Worm (Caenorhabditis elegans) whole organism, mixed stage, embryonic: ENCODE data around the gene ugt-3.

Experiments used
- blmp-1 ChIP-seq: fragments of 150-350 bp; optimal IDR thresholded peaks from 2 replicates; lab custom pipeline; 2014; ENCODE audit warnings: missing biosample characterization, missing genetic modification characterization
- elt-1 ChIP-seq: sonication (generic microtip); optimal IDR thresholded peaks from 2 replicates; lab custom pipeline; 2017; ENCODE audit warnings: missing genetic modification characterization, mild to moderate bottlenecking, missing compliant biosample characterization, antibody characterized with exemption, moderate library complexity, borderline replicate concordance; ENCODE audit not compliant: insufficient read depth
- elt-3 ChIP-seq: fragments of 150-350 bp; optimal IDR thresholded peaks from 2 replicates; lab custom pipeline; 2014; ENCODE audit warnings: missing biosample characterization, missing genetic modification characterization
- lsy-2 ChIP-seq: fragments of 150-350 bp; optimal IDR thresholded peaks from 2 replicates; lab custom pipeline; 2014; ENCODE audit warnings: missing biosample characterization, missing genetic modification characterization
- mab-5 ChIP-seq: fragments of 150-350 bp; optimal IDR thresholded peaks from 2 replicates; lab custom pipeline; 2014; ENCODE audit warnings: missing biosample characterization, missing genetic modification characterization
- nhr-12 ChIP-seq: fragments of 150-350 bp; optimal IDR thresholded peaks from 2 replicates; lab custom pipeline; 2014; ENCODE audit warnings: missing biosample characterization, missing genetic modification characterization
- nhr-237 ChIP-seq: fragments of 150-350 bp; optimal IDR thresholded peaks from 2 replicates; lab custom pipeline; 2014; ENCODE audit warnings: missing biosample characterization, missing genetic modification characterization
- pha-4 ChIP-seq: fragments of 150-350 bp; optimal IDR thresholded peaks from 2 replicates; lab custom pipeline; 2018; ENCODE audit warnings: missing biosample characterization, missing genetic modification reagents, missing genetic modification characterization
- snpc-4 ChIP-seq: fragments of 150-350 bp; optimal IDR thresholded peaks from 2 replicates; lab custom pipeline; 2014; ENCODE audit warnings: missing biosample characterization, missing genetic modification characterization
- sptf-1 ChIP-seq: sonication (generic microtip); optimal IDR thresholded peaks from 2 replicates; lab custom pipeline; 2017; ENCODE audit warnings: mild to moderate bottlenecking, missing genetic modification characterization, moderate library complexity, missing compliant biosample characterization
- unc-120 ChIP-seq: sonication (generic microtip); optimal IDR thresholded peaks from 2 replicates; lab custom pipeline; 2017; ENCODE audit warnings: missing genetic modification characterization, missing compliant biosample characterization; ENCODE audit not compliant: poor library complexity, severe bottlenecking
- unc-39 ChIP-seq: fragments of 150-350 bp; optimal IDR thresholded peaks from 2 replicates; lab custom pipeline; 2014; ENCODE audit warnings: missing biosample characterization, missing genetic modification characterization
- unc-62 ChIP-seq: fragments of 150-350 bp; optimal IDR thresholded peaks from 2 replicates; lab custom pipeline; 2014; ENCODE audit warnings: missing biosample characterization, missing genetic modification reagents, missing genetic modification characterization

ce11 chrV:12844748-12845147, 44.7 kb upstream of the ugt-3 start:
- TF ChIP-seq blmp-1 (tag; lab: Kevin White, UChicago) (no peak), pha-4 (tag; lab: Kevin White, UChicago) (no peak), unc-120 (tag; lab: Kevin White, UChicago) (no peak), mab-5 (tag; lab: Kevin White, UChicago) (no peak), unc-62 (GFP tag; lab: Kevin White, UChicago) (no peak), unc-39 (no peak), snpc-4 (tag; lab: Kevin White, UChicago) (no peak), elt-1 (no peak), sptf-1 (tag; lab: Kevin White, UChicago) (no peak), lsy-2 (tag; lab: Kevin White, UChicago) (no peak), nhr-237 (tag; lab: Kevin White, UChicago) (no peak), nhr-12 (tag; lab: Kevin White, UChicago) (no peak), elt-3 (tag; lab: Kevin White, UChicago) (no peak)
